Worm (Caenorhabditis elegans): Measurements from ENCODE around the gene D2023.3.

DNA sequence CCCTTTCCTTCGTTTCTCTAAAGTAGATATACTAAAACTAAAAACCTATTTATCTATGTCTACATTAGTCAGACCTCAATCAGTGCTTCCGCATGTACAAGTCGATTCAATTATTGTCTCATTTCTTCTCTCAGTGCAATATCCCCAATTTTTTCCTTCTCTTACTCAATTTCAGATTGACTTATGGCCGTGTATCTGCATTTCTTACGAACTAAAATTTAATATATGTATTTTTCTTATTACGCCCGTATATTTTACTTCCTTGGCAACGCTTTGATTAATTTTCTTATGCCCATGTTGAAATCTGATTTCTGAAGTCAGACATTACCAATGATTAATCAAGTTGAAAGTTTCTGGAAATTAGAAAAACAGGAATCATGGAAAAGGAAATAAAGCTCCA is 43.1 kb upstream of the D2023.3 start:
- TF ChIP-seq snpc-4 (tag; optimal IDR thresholded peaks at IDR 0.05) (no peak), nhr-6 (tag; optimal IDR thresholded peaks at IDR 0.05) (no peak), unc-55 (GFP tag; optimal IDR thresholded peaks at IDR 0.05) (no peak), ztf-4 (tag; optimal IDR thresholded peaks at IDR 0.05) (no peak), elt-1 (tag; optimal IDR thresholded peaks at IDR 0.05) (no peak), zag-1 (tag; optimal IDR thresholded peaks at IDR 0.05) (no peak), egl-27 (tag; optimal IDR thresholded peaks at IDR 0.05) (no peak), nhr-23 (tag; optimal IDR thresholded peaks at IDR 0.05) (no peak), lsy-2 (tag; optimal IDR thresholded peaks at IDR 0.05) (peak in 1 of 2 experiments; percentile 50), gmeb-1 (tag; optimal IDR thresholded peaks at IDR 0.05) (no peak)

All from whole organism, L2 larva.